Fruit fly (Drosophila melanogaster) whole organism, embryonic: ENCODE results near the gene Epp.
A peak's percentile ranks its signal among the peaks of the same experiment; 100 is the strongest.

Experiments used
- Asciz ChIP-seq: fragments of 200-800 bp; sonication (Bioruptor generic); optimal IDR thresholded peaks from 2 replicates; lab custom pipeline; 2017; ENCODE audit warnings: missing biosample characterization, mild to moderate bottlenecking, missing genetic modification characterization, missing genetic modification reagents
- CG10654 ChIP-seq: fragments of 200-800 bp; sonication (Bioruptor generic); optimal IDR thresholded peaks from 2 replicates; lab custom pipeline; 2016; ENCODE audit warnings: missing biosample characterization, missing genetic modification characterization
- CG11696 ChIP-seq: fragments of 200-800 bp; sonication (Bioruptor generic); IDR thresholded peaks from 2 replicates; pipeline ENCODE4 v1.3.6; 2022; ENCODE audit warnings: missing biosample characterization, missing genetic modification characterization
- CG12155 ChIP-seq: fragments of 200-800 bp; sonication (Bioruptor generic); optimal IDR thresholded peaks from 3 replicates; lab custom pipeline; 2016; ENCODE audit warnings: missing biosample characterization, missing genetic modification characterization
- CG12236 ChIP-seq: fragments of 200-800 bp; sonication (Bioruptor generic); optimal IDR thresholded peaks from 2 replicates; lab custom pipeline; 2016; ENCODE audit warnings: missing biosample characterization, missing genetic modification characterization
- CG12659 ChIP-seq: fragments of 200-800 bp; sonication (Bioruptor generic); optimal IDR thresholded peaks from 3 replicates; lab custom pipeline; 2017; ENCODE audit warnings: mild to moderate bottlenecking, missing biosample characterization, missing genetic modification reagents, missing genetic modification characterization
- CG13123 ChIP-seq: fragments of 200-800 bp; sonication (Bioruptor generic); optimal IDR thresholded peaks from 2 replicates; lab custom pipeline; 2016; ENCODE audit warnings: missing biosample characterization, missing genetic modification characterization
- CG14710 ChIP-seq: fragments of 200-800 bp; sonication (Bioruptor generic); optimal IDR thresholded peaks from 3 replicates; lab custom pipeline; 2019; ENCODE audit warnings: missing biosample characterization, mild to moderate bottlenecking, missing genetic modification characterization, moderate library complexity
- CG15601 ChIP-seq: fragments of 200-800 bp; sonication (Bioruptor generic); optimal IDR thresholded peaks from 3 replicates; lab custom pipeline; 2019; ENCODE audit warnings: missing biosample characterization, mild to moderate bottlenecking, missing genetic modification characterization, moderate library complexity
- CG1647 ChIP-seq: fragments of 200-800 bp; sonication (Bioruptor generic); optimal IDR thresholded peaks from 3 replicates; lab custom pipeline; 2016; ENCODE audit warnings: missing biosample characterization, missing genetic modification characterization
- CG17359 ChIP-seq: fragments of 200-800 bp; sonication (Bioruptor generic); optimal IDR thresholded peaks from 3 replicates; lab custom pipeline; 2018; ENCODE audit warnings: missing biosample characterization, mild to moderate bottlenecking, missing genetic modification characterization, moderate library complexity
- CG2199 ChIP-seq: fragments of 200-800 bp; sonication (Bioruptor generic); IDR thresholded peaks from 3 replicates; pipeline ENCODE4 v1.3.6; 2022; ENCODE audit warnings: missing biosample characterization, missing genetic modification characterization
- CG30431 ChIP-seq: fragments of 200-800 bp; sonication (Bioruptor generic); optimal IDR thresholded peaks from 2 replicates; lab custom pipeline; 2017; ENCODE audit warnings: missing biosample characterization, missing genetic modification characterization
- CG31441 ChIP-seq: fragments of 200-800 bp; sonication (Bioruptor generic); IDR thresholded peaks from 2 replicates; pipeline ENCODE4 v1.3.6; 2022; ENCODE audit warnings: missing biosample characterization, missing genetic modification characterization
- CG32532 ChIP-seq: fragments of 200-800 bp; sonication (Bioruptor generic); IDR thresholded peaks from 2 replicates; pipeline ENCODE4 v1.3.6; 2022; ENCODE audit warnings: missing biosample characterization, missing genetic modification characterization
- CG3407 ChIP-seq: fragments of 200-800 bp; sonication (Bioruptor generic); optimal IDR thresholded peaks from 2 replicates; lab custom pipeline; 2018; ENCODE audit warnings: missing biosample characterization, mild to moderate bottlenecking, missing genetic modification characterization
- CG4328 ChIP-seq: fragments of 200-800 bp; sonication (Bioruptor generic); optimal IDR thresholded peaks from 3 replicates; lab custom pipeline; 2017; ENCODE audit warnings: missing biosample characterization, missing genetic modification reagents, missing genetic modification characterization
- CG6683 ChIP-seq: fragments of 200-800 bp; sonication (Bioruptor generic); optimal IDR thresholded peaks from 2 replicates; lab custom pipeline; 2017; ENCODE audit warnings: missing biosample characterization, mild to moderate bottlenecking, missing genetic modification characterization, missing genetic modification reagents
- CG8281 ChIP-seq: fragments of 200-800 bp; sonication (Bioruptor generic); optimal IDR thresholded peaks from 2 replicates; lab custom pipeline; 2018; ENCODE audit warnings: missing biosample characterization, mild to moderate bottlenecking, missing genetic modification characterization, moderate library complexity
- CG8478 ChIP-seq: fragments of >200 bp; optimal IDR thresholded peaks from 2 replicates; lab custom pipeline; 2018
- CG8944 ChIP-seq: fragments of 200-800 bp; sonication (Bioruptor generic); optimal IDR thresholded peaks from 3 replicates; lab custom pipeline; 2016; ENCODE audit warnings: missing biosample characterization, missing genetic modification characterization
- D19A ChIP-seq: fragments of 200-800 bp; optimal IDR thresholded peaks from 3 replicates; lab custom pipeline; 2019; ENCODE audit warnings: missing biosample characterization, mild to moderate bottlenecking, missing genetic modification characterization, moderate library complexity
- Dbx ChIP-seq: fragments of 200-800 bp; sonication (Bioruptor generic); IDR thresholded peaks from 3 replicates; pipeline ENCODE4 v1.3.6; 2022; ENCODE audit warnings: missing biosample characterization, missing genetic modification characterization
- Gug ChIP-seq: fragments of 200-800 bp; sonication (Bioruptor generic); IDR thresholded peaks from 4 replicates; pipeline ENCODE4 v1.3.6; 2022; ENCODE audit warnings: missing biosample characterization, missing genetic modification characterization
- Hmr ChIP-seq: fragments of 200-800 bp; sonication (Bioruptor generic); optimal IDR thresholded peaks from 3 replicates; lab custom pipeline; 2017; ENCODE audit warnings: mild to moderate bottlenecking, missing biosample characterization, missing genetic modification reagents, missing genetic modification characterization
- Hr3 ChIP-seq: fragments of 200-800 bp; sonication (Bioruptor generic); optimal IDR thresholded peaks from 3 replicates; lab custom pipeline; 2016; ENCODE audit warnings: missing biosample characterization, missing genetic modification characterization
- NK7.1 ChIP-seq: fragments of 200-800 bp; sonication (Bioruptor generic); optimal IDR thresholded peaks from 3 replicates; lab custom pipeline; 2016; ENCODE audit warnings: missing biosample characterization, missing genetic modification characterization
- Rfx ChIP-seq: fragments of 200-800 bp; sonication (Bioruptor generic); IDR thresholded peaks from 2 replicates; pipeline ENCODE4 v1.3.6; 2022; ENCODE audit warnings: missing biosample characterization, missing genetic modification characterization
- Six4 ChIP-seq: fragments of 200-800 bp; sonication (Bioruptor generic); optimal IDR thresholded peaks from 2 replicates; lab custom pipeline; 2016; ENCODE audit warnings: missing biosample characterization, missing genetic modification characterization
- Xrp1 ChIP-seq: fragments of 200-800 bp; sonication (Bioruptor generic); IDR thresholded peaks from 2 replicates; pipeline ENCODE4 v1.3.6; 2022; ENCODE audit warnings: missing biosample characterization, missing genetic modification characterization
- YL-1 ChIP-seq: fragments of 200-800 bp; sonication (Bioruptor generic); optimal IDR thresholded peaks from 3 replicates; lab custom pipeline; 2017; ENCODE audit warnings: missing biosample characterization, mild to moderate bottlenecking, missing genetic modification characterization
- cas ChIP-seq: fragments of 200-800 bp; sonication (Bioruptor generic); IDR thresholded peaks from 2 replicates; pipeline ENCODE4 v1.3.6; 2022; ENCODE audit warnings: missing biosample characterization, missing genetic modification characterization
- gem ChIP-seq: fragments of 200-800 bp; sonication (Bioruptor generic); optimal IDR thresholded peaks from 2 replicates; lab custom pipeline; 2019; ENCODE audit warnings: missing biosample characterization, mild to moderate bottlenecking, missing genetic modification characterization, moderate library complexity
- inv ChIP-seq: fragments of 200-800 bp; sonication (Bioruptor generic); IDR thresholded peaks from 2 replicates; pipeline ENCODE4 v1.3.6; 2022; ENCODE audit warnings: missing biosample characterization, missing genetic modification characterization; ENCODE audit not compliant: partially characterized antibody
- kah ChIP-seq: fragments of 200-800 bp; sonication (Bioruptor generic); optimal IDR thresholded peaks from 2 replicates; lab custom pipeline; 2018; ENCODE audit warnings: missing biosample characterization, mild to moderate bottlenecking, missing genetic modification characterization
- knrl ChIP-seq: fragments of 200-800 bp; sonication (Bioruptor generic); IDR thresholded peaks from 3 replicates; pipeline ENCODE4 v1.3.6; 2022; ENCODE audit warnings: missing biosample characterization, missing genetic modification characterization; ENCODE audit not compliant: partially characterized antibody
- lmd ChIP-seq: fragments of 200-800 bp; sonication (Bioruptor generic); IDR thresholded peaks from 2 replicates; pipeline ENCODE4 v1.3.6; 2022; ENCODE audit warnings: missing biosample characterization, missing genetic modification characterization
- lola ChIP-seq, 3 experiments: fragments of >200 bp in 2 of 3; fragments of 200-800 bp in 1 of 3; sonication (Bioruptor generic) in 1 of 3; optimal IDR thresholded peaks; 2 replicates each; lab custom pipeline; 2017 to 2019; ENCODE audit warnings: missing biosample characterization in 3 of 3, missing genetic modification characterization in 3 of 3, mild to moderate bottlenecking in 1 of 3, moderate library complexity in 1 of 3
- nom ChIP-seq: fragments of 200-800 bp; sonication (Bioruptor generic); optimal IDR thresholded peaks from 2 replicates; lab custom pipeline; 2017; ENCODE audit warnings: missing biosample characterization, missing genetic modification characterization, mild to moderate bottlenecking, moderate library complexity, missing genetic modification reagents
- oc ChIP-seq: fragments of 200-800 bp; sonication (Bioruptor generic); optimal IDR thresholded peaks from 2 replicates; lab custom pipeline; 2018; ENCODE audit warnings: missing biosample characterization, mild to moderate bottlenecking, missing genetic modification characterization, moderate library complexity
- pfk ChIP-seq: fragments of 200-800 bp; sonication (Bioruptor generic); optimal IDR thresholded peaks from 2 replicates; lab custom pipeline; 2018; ENCODE audit warnings: missing biosample characterization, mild to moderate bottlenecking, missing genetic modification characterization, moderate library complexity
- ranshi ChIP-seq: fragments of 200-800 bp; sonication (Bioruptor generic); IDR thresholded peaks from 2 replicates; pipeline ENCODE4 v1.3.6; 2022; ENCODE audit warnings: missing biosample characterization, missing genetic modification characterization
- stc ChIP-seq: fragments of 200-800 bp; sonication (Bioruptor generic); IDR thresholded peaks from 2 replicates; pipeline ENCODE4 v1.3.6; 2022; ENCODE audit warnings: missing biosample characterization, missing genetic modification characterization
- tgo ChIP-seq: fragments of 200-800 bp; sonication (Bioruptor generic); IDR thresholded peaks from 3 replicates; pipeline ENCODE4 v1.3.6; 2022; ENCODE audit warnings: missing biosample characterization, missing genetic modification characterization
- tna ChIP-seq: fragments of 200-800 bp; sonication (Bioruptor generic); IDR thresholded peaks from 2 replicates; pipeline ENCODE4 v1.3.6; 2022; ENCODE audit warnings: missing biosample characterization, missing genetic modification characterization; ENCODE audit not compliant: partially characterized antibody
- trh ChIP-seq: fragments of 200-800 bp; sonication (Bioruptor generic); optimal IDR thresholded peaks from 2 replicates; lab custom pipeline; 2016; ENCODE audit warnings: missing biosample characterization, missing genetic modification characterization
- unpg ChIP-seq: fragments of 200-800 bp; sonication (Bioruptor generic); optimal IDR thresholded peaks from 3 replicates; lab custom pipeline; 2018; ENCODE audit warnings: missing biosample characterization, mild to moderate bottlenecking, missing genetic modification characterization, moderate library complexity
- vvl ChIP-seq: fragments of 200-800 bp; sonication (Bioruptor generic); IDR thresholded peaks from 2 replicates; pipeline ENCODE4 v1.3.6; 2022; ENCODE audit warnings: missing biosample characterization, missing genetic modification characterization
- zf30C ChIP-seq: fragments of 200-800 bp; sonication (Bioruptor generic); optimal IDR thresholded peaks from 3 replicates; lab custom pipeline; 2018; ENCODE audit warnings: missing biosample characterization, mild to moderate bottlenecking, missing genetic modification characterization
- zfh2 ChIP-seq: fragments of 200-800 bp; sonication (Bioruptor generic); optimal IDR thresholded peaks from 2 replicates; lab custom pipeline; 2016; ENCODE audit warnings: missing biosample characterization, missing genetic modification characterization

Epp gene

DNA sequence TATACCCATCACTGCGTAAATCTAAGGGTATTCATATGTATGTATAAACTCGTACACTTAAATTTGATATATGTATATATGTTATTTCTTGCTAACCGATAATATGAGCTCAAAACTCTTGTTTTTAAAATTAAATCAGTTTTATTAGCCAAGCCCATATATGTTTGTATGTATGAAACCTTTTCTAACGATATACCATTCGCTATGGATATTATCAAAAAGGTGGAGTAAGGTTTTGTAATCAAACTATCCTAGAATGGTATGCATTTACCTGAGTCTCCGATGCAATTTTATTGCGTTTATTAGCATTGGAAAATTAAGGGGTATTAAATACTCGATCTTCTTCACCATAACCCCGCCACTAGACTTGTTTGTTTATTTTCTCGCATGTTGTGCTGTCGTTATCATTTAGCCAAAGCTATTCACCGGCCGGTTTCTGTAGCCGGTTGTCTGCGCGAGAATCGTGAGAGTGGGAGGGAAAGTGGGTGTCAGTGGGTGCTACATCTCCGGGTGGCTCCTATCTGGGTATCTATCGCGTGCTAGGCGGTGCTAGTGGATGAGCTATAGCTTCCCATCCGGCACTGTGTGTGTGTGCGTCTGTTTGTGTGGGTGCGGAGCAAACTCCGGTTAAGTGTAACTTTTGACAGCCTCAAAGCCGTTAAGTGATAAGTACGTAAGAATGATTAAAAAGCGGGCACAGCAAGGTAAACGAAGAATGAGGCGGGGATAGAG is 15.2 kb upstream of the Epp start (continued):
- TF ChIP-seq CG8281 (tag; lab: Kevin White, UChicago), result no peak
- TF ChIP-seq Gug (GFP tag; lab: Robert Waterston, UW), result no peak
- no peak for TF ChIP-seq CG1647 (GFP tag; lab: Kevin White, UChicago)
- no peak for TF ChIP-seq CG12155 (GFP tag; lab: Kevin White, UChicago)
- TF ChIP-seq NK7.1, result no peak
- peak; percentile 15 for TF ChIP-seq CG12659 (GFP tag; lab: Kevin White, UChicago)
- no peak for TF ChIP-seq inv (GFP tag; lab: Robert Waterston, UW)
- TF ChIP-seq trh, result no peak
- no peak for TF ChIP-seq zfh2
- TF ChIP-seq YL-1 (GFP tag; lab: Kevin White, UChicago), result no peak
- no peak for TF ChIP-seq CG8944 (GFP tag; lab: Kevin White, UChicago)
- no peak for TF ChIP-seq CG8478 (lab: Kevin White, UChicago)
- TF ChIP-seq tgo, result no peak
- TF ChIP-seq kah, result no peak
- TF ChIP-seq CG30431 (GFP tag; lab: Kevin White, UChicago), result no peak
- no peak for TF ChIP-seq pfk (GFP tag; lab: Kevin White, UChicago)
- TF ChIP-seq CG32532 (GFP tag; lab: Robert Waterston, UW), result no peak
- TF ChIP-seq CG10654 (GFP tag; lab: Kevin White, UChicago), result no peak
- 0 out of 2 replicates have a peak, but pooled peaks have one; percentile 27 for TF ChIP-seq CG31441 (GFP tag; lab: Robert Waterston, UW)
- peak; percentile 7 for TF ChIP-seq Hmr (GFP tag; lab: Kevin White, UChicago)
- no peak for TF ChIP-seq CG13123 (GFP tag; lab: Kevin White, UChicago)
- TF ChIP-seq lmd, result no peak
- no peak for TF ChIP-seq CG15601 (tag; lab: Kevin White, UChicago)
- TF ChIP-seq CG11696 (GFP tag; lab: Robert Waterston, UW), result no peak
- TF ChIP-seq gem (tag; lab: Kevin White, UChicago), result peak; percentile 68
- TF ChIP-seq Six4 (GFP tag; lab: Kevin White, UChicago), result no peak
- TF ChIP-seq CG14710 (tag; lab: Kevin White, UChicago), result no peak
- no peak for TF ChIP-seq zf30C (GFP tag; lab: Kevin White, UChicago)
- peak; percentile 10 for TF ChIP-seq Hr3
- TF ChIP-seq CG2199 (GFP tag; lab: Robert Waterston, UW), result no peak
- TF ChIP-seq CG3407 (GFP tag; lab: Kevin White, UChicago), result no peak
- no peak for TF ChIP-seq ranshi
- TF ChIP-seq CG12236 (GFP tag; lab: Kevin White, UChicago), result no peak
- TF ChIP-seq stc (GFP tag; lab: Robert Waterston, UW), result no peak
- no peak for TF ChIP-seq Xrp1 (GFP tag; lab: Robert Waterston, UW)
- TF ChIP-seq Asciz, result peak; percentile 32
- TF ChIP-seq knrl (GFP tag; lab: Robert Waterston, UW), result no peak
- no peak for TF ChIP-seq vvl (GFP tag; lab: Robert Waterston, UW)
- TF ChIP-seq CG17359, result no peak
- no peak for TF ChIP-seq Rfx (GFP tag; lab: Robert Waterston, UW)
- TF ChIP-seq D19A, result peak; percentile 29
- TF ChIP-seq unpg (GFP tag; lab: Kevin White, UChicago), result peak; percentile 13
- no peak for TF ChIP-seq tna (GFP tag; lab: Robert Waterston, UW)
- TF ChIP-seq nom (GFP tag; lab: Kevin White, UChicago), result no peak
- peak in 1 of 3 experiments; percentile 22 for TF ChIP-seq lola (GFP tag; optimal IDR thresholded peaks at IDR 0.05; lab: Kevin White, UChicago)
- no peak; the same call in 2 of the 3 replicates for TF ChIP-seq Dbx (GFP tag; lab: Robert Waterston, UW)
- no peak for TF ChIP-seq oc
- no peak for TF ChIP-seq CG4328 (GFP tag; lab: Kevin White, UChicago)
- no peak for TF ChIP-seq cas
- peak; percentile 34 for TF ChIP-seq CG6683 (GFP tag; lab: Kevin White, UChicago)
